Fruit fly (Drosophila melanogaster): ENCODE data around the gene Hsc70-4.

Gene Hsc70-4

DNA sequence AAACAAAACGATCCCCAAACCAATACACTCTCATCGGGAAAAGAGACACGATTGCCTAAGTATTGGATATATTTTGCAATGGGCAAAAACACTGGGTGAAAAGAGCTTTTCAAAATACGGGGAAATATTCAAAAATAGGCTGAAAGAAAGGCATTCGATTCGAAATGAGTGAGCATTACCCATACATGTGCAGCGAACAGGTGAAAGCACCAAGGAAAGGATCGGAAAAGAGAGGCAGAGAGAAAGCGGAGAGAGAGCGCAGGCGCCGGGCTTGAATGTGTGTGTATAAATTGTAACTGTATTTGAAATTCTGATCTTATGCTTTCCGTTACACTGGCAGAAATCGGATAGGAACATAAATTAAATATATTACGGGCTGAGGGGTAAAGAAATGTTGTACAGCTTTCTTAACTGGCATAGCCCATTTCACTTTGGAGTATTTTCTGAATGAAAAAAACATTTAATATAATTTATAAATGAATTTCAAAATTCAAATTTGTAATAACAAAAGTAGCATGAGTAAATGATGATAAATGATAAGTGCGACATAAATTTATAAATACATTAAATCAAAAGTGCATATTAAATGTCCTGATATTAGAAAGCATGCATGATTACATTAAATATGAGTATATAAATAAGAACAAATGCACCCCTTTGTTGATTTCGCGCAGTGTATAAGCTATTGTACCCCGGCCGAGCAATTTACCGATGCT, 38.3 kb downstream of the Hsc70-4 start (continued):
- peak; percentile 46 for TF ChIP-seq odd (GFP tag; optimal IDR thresholded peaks at IDR 0.05)
- no peak for TF ChIP-seq crc (GFP tag; optimal IDR thresholded peaks at IDR 0.05)
- peak; percentile 64 for TF ChIP-seq gcm (GFP tag; optimal IDR thresholded peaks at IDR 0.05)
- peak; percentile 95 for TF ChIP-seq CG17361 (GFP tag; IDR thresholded peaks at IDR 0.05)
- TF ChIP-seq CoRest (tag; optimal IDR thresholded peaks at IDR 0.05), result peak; percentile 88
- peak; percentile 67 for TF ChIP-seq HHEX (GFP tag; optimal IDR thresholded peaks at IDR 0.05)
- no peak for TF ChIP-seq maf-S (GFP tag; optimal IDR thresholded peaks at IDR 0.05)
- peak; percentile 81 for TF ChIP-seq CG11504 (tag; optimal IDR thresholded peaks at IDR 0.05)
- no peak for TF ChIP-seq lov (optimal IDR thresholded peaks at IDR 0.05)
- no peak for TF ChIP-seq lov (GFP tag; IDR thresholded peaks at IDR 0.05)
- TF ChIP-seq Atf-2 (GFP tag; optimal IDR thresholded peaks at IDR 0.05), result no peak
- TF ChIP-seq Spps (tag; optimal IDR thresholded peaks at IDR 0.05), result peak; percentile 44
- peak; percentile 44 for TF ChIP-seq caup (GFP tag; optimal IDR thresholded peaks at IDR 0.05; ENCODE audit: severe bottlenecking)
- TF ChIP-seq phol (tag; optimal IDR thresholded peaks at IDR 0.05), result peak; percentile 89
- peak; percentile 12 for TF ChIP-seq CG15011 (GFP tag; optimal IDR thresholded peaks at IDR 0.05)
- peak; percentile 80 for TF ChIP-seq CG10209 (GFP tag; optimal IDR thresholded peaks at IDR 0.05)
- TF ChIP-seq CG8944 (GFP tag; optimal IDR thresholded peaks at IDR 0.05), result no peak
- peak; percentile 49 for TF ChIP-seq Nf-YB (GFP tag; optimal IDR thresholded peaks at IDR 0.05)
- peak; percentile 74 for TF ChIP-seq CG33557 (GFP tag; optimal IDR thresholded peaks at IDR 0.05)
- no peak for TF ChIP-seq CG10565 (GFP tag; optimal IDR thresholded peaks at IDR 0.05)
- peak; percentile 78 for TF ChIP-seq bcd (GFP tag; optimal IDR thresholded peaks at IDR 0.05)
- peak; percentile 20 for TF ChIP-seq lab (GFP tag; optimal IDR thresholded peaks at IDR 0.05)
- TF ChIP-seq run (tag; optimal IDR thresholded peaks at IDR 0.05), result peak; percentile 34
- TF ChIP-seq pho (GFP tag; optimal IDR thresholded peaks at IDR 0.05), result no peak
- peak; percentile 12 for TF ChIP-seq stwl (tag; optimal IDR thresholded peaks at IDR 0.05)
- peak; percentile 86 for TF ChIP-seq tio (GFP tag; optimal IDR thresholded peaks at IDR 0.05)
- peak; percentile 39; the same call in 1 of the 2 replicates for TF ChIP-seq ssp (GFP tag; IDR thresholded peaks at IDR 0.05)
- no peak for TF ChIP-seq CG6765 (GFP tag; optimal IDR thresholded peaks at IDR 0.05)
- TF ChIP-seq Xrp1 (GFP tag; IDR thresholded peaks at IDR 0.05), result peak; percentile 55; the same call in 1 of the 2 replicates
- TF ChIP-seq CrebB (tag; optimal IDR thresholded peaks at IDR 0.05), result no peak
- no peak for TF ChIP-seq fu2 (GFP tag; optimal IDR thresholded peaks at IDR 0.05)
- TF ChIP-seq CG13775 (GFP tag; optimal IDR thresholded peaks at IDR 0.05), result peak; percentile 80
- TF ChIP-seq Bteb2 (GFP tag; optimal IDR thresholded peaks at IDR 0.05), result peak; percentile 29
- peak; percentile 87 for TF ChIP-seq CG10979 (tag; optimal IDR thresholded peaks at IDR 0.05)
- TF ChIP-seq unpg (GFP tag; optimal IDR thresholded peaks at IDR 0.05), result peak; percentile 67
- no peak for TF ChIP-seq CG7987 (GFP tag; optimal IDR thresholded peaks at IDR 0.05)
- TF ChIP-seq CG8478 (optimal IDR thresholded peaks at IDR 0.05), result no peak
- TF ChIP-seq sug (tag; optimal IDR thresholded peaks at IDR 0.05), result peak; percentile 62
- no peak for TF ChIP-seq MESR4 (GFP tag; optimal IDR thresholded peaks at IDR 0.05)
- TF ChIP-seq CG9437 (GFP tag; optimal IDR thresholded peaks at IDR 0.05), result peak; percentile 77
- no peak for TF ChIP-seq Neu2 (GFP tag; optimal IDR thresholded peaks at IDR 0.05; ENCODE audit: borderline replicate concordance)
- TF ChIP-seq dimm (GFP tag; IDR thresholded peaks at IDR 0.05), result no peak
- TF ChIP-seq Fer1 (GFP tag; optimal IDR thresholded peaks at IDR 0.05), result no peak
- TF ChIP-seq kay (GFP tag; optimal IDR thresholded peaks at IDR 0.05), result peak; percentile 19
- TF ChIP-seq CG12236 (GFP tag; optimal IDR thresholded peaks at IDR 0.05), result no peak
- no peak for TF ChIP-seq CG11456 (GFP tag; IDR thresholded peaks at IDR 0.05)
- peak; percentile 71 for TF ChIP-seq CG12659 (GFP tag; optimal IDR thresholded peaks at IDR 0.05)
- peak; percentile 11 for TF ChIP-seq Dip3 (GFP tag; optimal IDR thresholded peaks at IDR 0.05)
- TF ChIP-seq repo (GFP tag; optimal IDR thresholded peaks at IDR 0.05), result no peak
